ENCODE assay signal across 1 fruit fly cellular context in the genomic region with DNA sequence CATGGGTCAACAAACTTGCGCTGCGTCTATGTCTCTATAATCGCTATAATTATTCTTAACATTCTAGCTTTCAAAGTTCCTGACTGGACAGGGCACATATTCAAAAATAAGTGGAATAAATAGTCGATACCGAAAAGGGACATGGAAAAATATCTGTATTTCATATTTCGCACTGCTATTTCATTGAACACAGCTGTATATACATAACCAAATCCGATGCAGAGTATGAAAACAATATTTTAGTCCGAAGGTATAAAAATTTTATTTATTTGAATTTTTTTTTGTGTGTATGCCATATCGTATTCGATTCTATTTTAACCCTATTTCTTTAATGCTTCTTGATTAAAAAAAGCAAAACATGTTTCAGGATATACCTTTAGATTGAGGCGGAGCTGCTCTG.
A peak's percentile ranks its signal among the peaks of the same experiment; 100 is the strongest.
TF ChIP-seq lines count a peak whose summit lies in the region.

No protein-coding gene starts in this region.

TF ChIP-seq in whole organism, prepupa, 60 proteins besides CTCF, POLR2A, EP300 and RAD21 (continued from another document):
- TF ChIP-seq Gug (GFP tag; IDR thresholded peaks at IDR 0.05; lab: Robert Waterston, UW): no peak
- no peak for TF ChIP-seq Eip93F (GFP tag; optimal IDR thresholded peaks at IDR 0.05; lab: Kevin White, UChicago)
- TF ChIP-seq Hr39 (GFP tag; optimal IDR thresholded peaks at IDR 0.05; lab: Kevin White, UChicago): peak; percentile 36
- TF ChIP-seq CG8319 (GFP tag; optimal IDR thresholded peaks at IDR 0.05; lab: Kevin White, UChicago): peak; percentile 7
- TF ChIP-seq OdsH (GFP tag; optimal IDR thresholded peaks at IDR 0.05; lab: Kevin White, UChicago): no peak
- TF ChIP-seq cyc (GFP tag; optimal IDR thresholded peaks at IDR 0.05; lab: Kevin White, UChicago): peak; percentile 13
- no peak for TF ChIP-seq CG3919 (GFP tag; optimal IDR thresholded peaks at IDR 0.05; lab: Kevin White, UChicago)
- peak; percentile 17 for TF ChIP-seq achi (GFP tag; optimal IDR thresholded peaks at IDR 0.05; lab: Kevin White, UChicago)
- no peak for TF ChIP-seq CG6276 (GFP tag; optimal IDR thresholded peaks at IDR 0.05; lab: Kevin White, UChicago)
- TF ChIP-seq CG16779 (tag; optimal IDR thresholded peaks at IDR 0.05; lab: Kevin White, UChicago): no peak
- no peak for TF ChIP-seq dsx (GFP tag; optimal IDR thresholded peaks at IDR 0.05; lab: Kevin White, UChicago; ENCODE audit: poor library complexity, severe bottlenecking)
- TF ChIP-seq Eip75B (GFP tag; optimal IDR thresholded peaks at IDR 0.05; lab: Kevin White, UChicago): no peak
